Fruit fly (Drosophila melanogaster): Measurements from ENCODE around the gene Tg.

The Tg gene

dm6 chr2L:8071112-8071976, 60.1 kb downstream of the Tg start, which contains the start of gene poe:
poe (minus strand) TSS chr2L:8071624.
- no peak for TF ChIP-seq insv (optimal IDR thresholded peaks at IDR 0.05)

- TF ChIP-seq Myc (optimal IDR thresholded peaks at IDR 0.05) (no peak), h (optimal IDR thresholded peaks at IDR 0.05) (no peak), ttk (optimal IDR thresholded peaks at IDR 0.05) (no peak), insv (optimal IDR thresholded peaks at IDR 0.05) (no peak), Sin3A (optimal IDR thresholded peaks at IDR 0.05) (no peak), psq (optimal IDR thresholded peaks at IDR 0.05) (no peak)
These were observed 61.5 kb downstream of the Tg start, which contains the start of the genes MED20 and Trf for dm6 chr2L:8072692-8073091. MED20 (minus strand) TSS chr2L:8072848. Trf (plus strand) TSS chr2L:8072895.

All from Kc167 (cell line).